Fruit fly (Drosophila melanogaster) whole organism, embryonic: ENCODE results near the gene Bap60.
A peak's percentile ranks its signal among the peaks of the same experiment; 100 is the strongest.

Experiments
- Atf3 ChIP-seq: fragments of 200-800 bp; sonication (Bioruptor generic); optimal IDR thresholded peaks from 3 replicates; lab custom pipeline; 2016; ENCODE audit warnings: missing biosample characterization, missing genetic modification characterization
- Blimp-1 ChIP-seq: fragments of 200-800 bp; sonication (Bioruptor generic); optimal IDR thresholded peaks from 3 replicates; lab custom pipeline; 2018; ENCODE audit warnings: missing biosample characterization, missing genetic modification characterization, mild to moderate bottlenecking, moderate library complexity, missing genetic modification reagents
- CG10274 ChIP-seq: fragments of 200-800 bp; sonication (Bioruptor generic); optimal IDR thresholded peaks from 3 replicates; lab custom pipeline; 2017; ENCODE audit warnings: missing biosample characterization, mild to moderate bottlenecking, missing genetic modification characterization
- CG10366 ChIP-seq: fragments of 200-800 bp; sonication (Bioruptor generic); IDR thresholded peaks from 2 replicates; pipeline ENCODE4 v1.3.6; 2022; ENCODE audit warnings: missing biosample characterization, missing genetic modification characterization
- CG11093 ChIP-seq: fragments of 200-800 bp; sonication (Bioruptor generic); IDR thresholded peaks from 3 replicates; pipeline ENCODE4 v1.3.6; 2022; ENCODE audit warnings: missing biosample characterization, missing genetic modification characterization
- CG11456 ChIP-seq: fragments of 200-800 bp; sonication (Bioruptor generic); IDR thresholded peaks from 3 replicates; pipeline ENCODE4 v1.3.6; 2022; ENCODE audit warnings: missing biosample characterization, missing genetic modification characterization
- CG12071 ChIP-seq: fragments of 200-800 bp; sonication (Bioruptor generic); optimal IDR thresholded peaks from 3 replicates; lab custom pipeline; 2018; ENCODE audit warnings: missing biosample characterization, mild to moderate bottlenecking, missing genetic modification characterization
- CG12104 ChIP-seq: fragments of 200-800 bp; sonication (Bioruptor generic); optimal IDR thresholded peaks from 3 replicates; lab custom pipeline; 2016; ENCODE audit warnings: missing biosample characterization, missing genetic modification characterization
- CG12219 ChIP-seq: fragments of 200-800 bp; sonication (Bioruptor generic); optimal IDR thresholded peaks from 3 replicates; lab custom pipeline; 2018; ENCODE audit warnings: missing biosample characterization, mild to moderate bottlenecking, missing genetic modification characterization
- CG13296 ChIP-seq: fragments of 200-800 bp; sonication (Bioruptor generic); optimal IDR thresholded peaks from 3 replicates; lab custom pipeline; 2018; ENCODE audit warnings: missing biosample characterization, mild to moderate bottlenecking, missing genetic modification characterization
- CG1529 ChIP-seq: fragments of 200-800 bp; sonication (Bioruptor generic); optimal IDR thresholded peaks from 3 replicates; lab custom pipeline; 2018; ENCODE audit warnings: missing biosample characterization, missing genetic modification characterization
- CG1602 ChIP-seq: fragments of 200-800 bp; sonication (Bioruptor generic); optimal IDR thresholded peaks from 3 replicates; lab custom pipeline; 2016; ENCODE audit warnings: missing biosample characterization, missing genetic modification characterization
- CG17328 ChIP-seq: fragments of 200-800 bp; sonication (Bioruptor generic); IDR thresholded peaks from 2 replicates; pipeline ENCODE4 v1.3.6; 2022; ENCODE audit warnings: missing biosample characterization, missing genetic modification characterization
- CG17361 ChIP-seq: fragments of 200-800 bp; sonication (Bioruptor generic); IDR thresholded peaks from 3 replicates; pipeline ENCODE4 v1.3.6; 2022; ENCODE audit warnings: missing biosample characterization, missing genetic modification characterization
- CG30403 ChIP-seq: fragments of 200-800 bp; sonication (Bioruptor generic); optimal IDR thresholded peaks from 3 replicates; lab custom pipeline; 2016; ENCODE audit warnings: missing biosample characterization, missing genetic modification characterization
- CG4282 ChIP-seq: fragments of 200-800 bp; sonication (Bioruptor generic); optimal IDR thresholded peaks from 2 replicates; lab custom pipeline; 2016; ENCODE audit warnings: missing biosample characterization, missing genetic modification characterization
- CG4854 ChIP-seq: fragments of 200-800 bp; sonication (Bioruptor generic); optimal IDR thresholded peaks from 2 replicates; lab custom pipeline; 2016; ENCODE audit warnings: missing biosample characterization, missing genetic modification characterization, inconsistent platforms
- CG7357 ChIP-seq: fragments of 200-800 bp; sonication (Bioruptor generic); IDR thresholded peaks from 3 replicates; pipeline ENCODE4 v1.3.6; 2022; ENCODE audit warnings: missing biosample characterization, missing genetic modification characterization
- CG7839 ChIP-seq: fragments of 200-800 bp; sonication (Bioruptor generic); optimal IDR thresholded peaks from 3 replicates; lab custom pipeline; 2018; ENCODE audit warnings: missing biosample characterization, mild to moderate bottlenecking, missing genetic modification characterization, moderate library complexity
- CG7963 ChIP-seq: fragments of 200-800 bp; sonication (Bioruptor generic); IDR thresholded peaks from 3 replicates; pipeline ENCODE4 v1.3.6; 2022; ENCODE audit warnings: missing biosample characterization, missing genetic modification characterization; ENCODE audit not compliant: partially characterized antibody
- CG8089 ChIP-seq: fragments of 200-800 bp; sonication (Bioruptor generic); optimal IDR thresholded peaks from 3 replicates; lab custom pipeline; 2016; ENCODE audit warnings: missing biosample characterization, missing genetic modification characterization
- CG9609 ChIP-seq: fragments of 200-800 bp; sonication (Bioruptor generic); optimal IDR thresholded peaks from 3 replicates; lab custom pipeline; 2016; ENCODE audit warnings: missing biosample characterization, missing genetic modification characterization
- CG9797 ChIP-seq: fragments of 200-800 bp; sonication (Bioruptor generic); optimal IDR thresholded peaks from 3 replicates; lab custom pipeline; 2018; ENCODE audit warnings: missing biosample characterization, mild to moderate bottlenecking, missing genetic modification characterization
- CHES-1-like ChIP-seq: fragments of 200-800 bp; sonication (Bioruptor generic); optimal IDR thresholded peaks from 2 replicates; lab custom pipeline; 2016; ENCODE audit warnings: missing biosample characterization, missing genetic modification characterization
- Dbx ChIP-seq: fragments of 200-800 bp; sonication (Bioruptor generic); IDR thresholded peaks from 3 replicates; pipeline ENCODE4 v1.3.6; 2022; ENCODE audit warnings: missing biosample characterization, missing genetic modification characterization
- Doc3 ChIP-seq: fragments of 200-800 bp; sonication (Bioruptor generic); IDR thresholded peaks from 3 replicates; pipeline ENCODE4 v1.3.6; 2022; ENCODE audit warnings: missing biosample characterization, missing genetic modification characterization; ENCODE audit not compliant: partially characterized antibody
- E2f1 ChIP-seq: fragments of 200-800 bp; sonication (Bioruptor generic); IDR thresholded peaks from 2 replicates; pipeline ENCODE4 v1.3.6; 2022; ENCODE audit warnings: missing biosample characterization, missing genetic modification characterization
- Ets65A ChIP-seq: fragments of 200-800 bp; sonication (Bioruptor generic); peaks from one replicate; lab custom pipeline; 2016; ENCODE audit warnings: missing biosample characterization, missing genetic modification characterization
- Fer3 ChIP-seq: fragments of 200-800 bp; sonication (Bioruptor generic); optimal IDR thresholded peaks from 2 replicates; lab custom pipeline; 2018; ENCODE audit warnings: missing biosample characterization, mild to moderate bottlenecking, missing genetic modification characterization, moderate library complexity
- HLHmδ ChIP-seq: fragments of 200-800 bp; sonication (Bioruptor generic); optimal IDR thresholded peaks from 2 replicates; lab custom pipeline; 2018; ENCODE audit warnings: missing biosample characterization, mild to moderate bottlenecking, missing genetic modification characterization, moderate library complexity
- HmgD ChIP-seq: fragments of 200-800 bp; sonication (Bioruptor generic); optimal IDR thresholded peaks from 3 replicates; lab custom pipeline; 2016; ENCODE audit warnings: missing biosample characterization, missing genetic modification characterization
- HmgZ ChIP-seq: fragments of 200-800 bp; sonication (Bioruptor generic); optimal IDR thresholded peaks from 2 replicates; lab custom pipeline; 2018; ENCODE audit warnings: missing biosample characterization, mild to moderate bottlenecking, missing genetic modification characterization
- NfI ChIP-seq: fragments of 200-800 bp; sonication (Bioruptor generic); optimal IDR thresholded peaks from 3 replicates; lab custom pipeline; 2018; ENCODE audit warnings: missing biosample characterization, mild to moderate bottlenecking, missing genetic modification characterization, moderate library complexity
- Optix ChIP-seq: fragments of 200-800 bp; sonication (Bioruptor generic); IDR thresholded peaks from 3 replicates; pipeline ENCODE4 v1.3.6; 2022; ENCODE audit warnings: missing biosample characterization, missing genetic modification characterization
- Six4 ChIP-seq: fragments of 200-800 bp; sonication (Bioruptor generic); optimal IDR thresholded peaks from 2 replicates; lab custom pipeline; 2016; ENCODE audit warnings: missing biosample characterization, missing genetic modification characterization
- Sox100B ChIP-seq: fragments of 200-800 bp; sonication (Bioruptor generic); optimal IDR thresholded peaks from 3 replicates; lab custom pipeline; 2018; ENCODE audit warnings: missing biosample characterization, mild to moderate bottlenecking, missing genetic modification characterization
- Stat92E ChIP-seq, 3 experiments: fragments of >200 bp in 2 of 3; fragments of 200-800 bp in 1 of 3; sonication (Bioruptor generic) in 1 of 3; optimal IDR thresholded peaks; 2 replicates each; lab custom pipeline; 2017 to 2019; ENCODE audit warnings: missing biosample characterization in 3 of 3, missing genetic modification characterization in 3 of 3, mild to moderate bottlenecking in 1 of 3, moderate library complexity in 1 of 3
- bbx ChIP-seq: fragments of 200-800 bp; sonication (Bioruptor generic); IDR thresholded peaks from 2 replicates; pipeline ENCODE4 v1.3.6; 2022; ENCODE audit warnings: missing biosample characterization, missing genetic modification characterization; ENCODE audit not compliant: partially characterized antibody
- crol ChIP-seq: fragments of 200-800 bp; sonication (Bioruptor generic); IDR thresholded peaks from 2 replicates; pipeline ENCODE4 v1.3.6; 2022; ENCODE audit warnings: missing biosample characterization, missing genetic modification characterization
- ems ChIP-seq: fragments of 200-800 bp; sonication (Bioruptor generic); optimal IDR thresholded peaks from 3 replicates; lab custom pipeline; 2016; ENCODE audit warnings: missing biosample characterization, missing genetic modification characterization
- grau ChIP-seq: fragments of 200-800 bp; optimal IDR thresholded peaks from 3 replicates; lab custom pipeline; 2019; ENCODE audit warnings: missing biosample characterization, mild to moderate bottlenecking, missing genetic modification characterization, moderate library complexity
- lola ChIP-seq, 3 experiments: fragments of >200 bp in 2 of 3; fragments of 200-800 bp in 1 of 3; sonication (Bioruptor generic) in 1 of 3; optimal IDR thresholded peaks; 2 replicates each; lab custom pipeline; 2017 to 2019; ENCODE audit warnings: missing biosample characterization in 3 of 3, missing genetic modification characterization in 3 of 3, mild to moderate bottlenecking in 1 of 3, moderate library complexity in 1 of 3
- nom ChIP-seq: fragments of 200-800 bp; sonication (Bioruptor generic); optimal IDR thresholded peaks from 2 replicates; lab custom pipeline; 2017; ENCODE audit warnings: missing biosample characterization, missing genetic modification characterization, mild to moderate bottlenecking, moderate library complexity, missing genetic modification reagents
- org-1 ChIP-seq: fragments of 200-800 bp; sonication (Bioruptor generic); optimal IDR thresholded peaks from 2 replicates; lab custom pipeline; 2017; ENCODE audit warnings: missing biosample characterization, missing genetic modification characterization
- stc ChIP-seq: fragments of 200-800 bp; sonication (Bioruptor generic); IDR thresholded peaks from 2 replicates; pipeline ENCODE4 v1.3.6; 2022; ENCODE audit warnings: missing biosample characterization, missing genetic modification characterization
- tna ChIP-seq: fragments of 200-800 bp; sonication (Bioruptor generic); IDR thresholded peaks from 2 replicates; pipeline ENCODE4 v1.3.6; 2022; ENCODE audit warnings: missing biosample characterization, missing genetic modification characterization; ENCODE audit not compliant: partially characterized antibody
- tup ChIP-seq: fragments of 200-800 bp; sonication (Bioruptor generic); optimal IDR thresholded peaks from 2 replicates; lab custom pipeline; 2016; ENCODE audit warnings: missing biosample characterization, mild to moderate bottlenecking, missing genetic modification characterization, moderate library complexity
- tx ChIP-seq: fragments of 200-800 bp; sonication (Bioruptor generic); optimal IDR thresholded peaks from 2 replicates; lab custom pipeline; 2016; ENCODE audit warnings: missing biosample characterization, missing genetic modification characterization
- zfh1 ChIP-seq: fragments of 200-800 bp; sonication (Bioruptor generic); IDR thresholded peaks from 3 replicates; pipeline ENCODE4 v1.3.6; 2022; ENCODE audit warnings: missing biosample characterization, missing genetic modification characterization

Gene Bap60

DNA sequence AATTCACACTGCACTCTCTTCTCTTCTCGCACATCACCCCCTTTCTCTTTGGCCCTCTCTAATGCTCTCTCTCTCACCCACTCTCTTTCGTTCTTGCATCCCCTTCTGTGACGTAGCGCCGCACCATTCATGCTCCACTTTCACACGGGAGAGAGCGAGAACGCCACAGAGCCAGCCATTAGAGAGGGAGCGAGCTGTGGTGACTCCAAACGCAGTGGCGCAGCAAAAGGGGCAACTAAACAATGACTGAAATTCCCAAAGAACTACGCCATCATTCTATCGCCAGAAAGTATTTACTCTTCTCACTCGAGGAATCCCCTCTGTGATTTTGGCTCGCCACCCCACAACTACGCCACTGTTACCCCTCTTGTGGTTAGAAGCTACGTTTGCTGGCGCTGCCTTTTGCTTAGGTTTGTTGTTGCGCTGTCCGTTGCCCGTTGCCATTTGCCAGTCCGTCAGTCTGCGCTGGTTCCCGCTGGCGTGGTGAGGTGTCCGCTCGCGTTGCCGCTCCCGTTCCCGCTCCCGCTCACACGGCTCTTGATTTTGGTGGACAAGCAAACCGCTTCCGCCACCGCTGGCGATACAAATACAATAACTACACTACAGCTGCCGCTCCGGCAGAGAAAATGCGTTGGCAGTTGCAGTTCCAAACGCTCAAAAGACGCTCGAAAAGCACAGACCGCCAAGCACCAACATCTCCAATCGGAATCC, 28.1 kb downstream of the Bap60 start (continued):
- TF ChIP-seq Stat92E (GFP tag; optimal IDR thresholded peaks at IDR 0.05; lab: Kevin White, UChicago) (peak in 1 of 3 experiments; percentile 89), stc (GFP tag; lab: Robert Waterston, UW) (peak; percentile 99), Optix (GFP tag; lab: Robert Waterston, UW) (peak; percentile 99), CG10274 (peak; percentile 96), CG11093 (peak; percentile 99), lola (GFP tag; optimal IDR thresholded peaks at IDR 0.05; lab: Kevin White, UChicago) (peak in 1 of 3 experiments; percentile 93), NfI (GFP tag; lab: Kevin White, UChicago) (peak; percentile 99), CG12071 (GFP tag; lab: Kevin White, UChicago) (peak; percentile 99), grau (peak; percentile 98), CG7963 (no peak), ems (GFP tag; lab: Kevin White, UChicago) (peak; percentile 99), CG1602 (GFP tag; lab: Kevin White, UChicago) (peak; percentile 98), HmgZ (tag; lab: Kevin White, UChicago) (peak; percentile 99), bbx (peak; percentile 47; the same call in 1 of the 2 replicates), org-1 (peak; percentile 99), tna (GFP tag; lab: Robert Waterston, UW) (peak; percentile 37; the same call in 1 of the 2 replicates), Atf3 (peak; percentile 99), zfh1 (GFP tag; lab: Robert Waterston, UW) (peak; percentile 100), crol (GFP tag; lab: Robert Waterston, UW) (peak; percentile 91), CG4282 (GFP tag; lab: Kevin White, UChicago) (peak; percentile 98), CG10366 (GFP tag; lab: Robert Waterston, UW) (peak; percentile 99), Sox100B (GFP tag; lab: Kevin White, UChicago) (peak; percentile 94), Ets65A (peak; percentile 100), nom (GFP tag; lab: Kevin White, UChicago) (peak; percentile 73), HLHmδ (peak; percentile 58), CG11456 (GFP tag; lab: Robert Waterston, UW) (peak; percentile 100), Fer3 (tag; lab: Kevin White, UChicago) (peak; percentile 98), CG4854 (peak; percentile 96), CG7357 (GFP tag; lab: Robert Waterston, UW) (peak; percentile 95), CG8089 (GFP tag; lab: Kevin White, UChicago) (peak; percentile 98), CG12104 (peak; percentile 97), CG9609 (GFP tag; lab: Kevin White, UChicago) (peak; percentile 99), HmgD (GFP tag; lab: Kevin White, UChicago) (peak; percentile 99), E2f1 (peak; percentile 99), tx (GFP tag; lab: Kevin White, UChicago) (peak; percentile 99), CHES-1-like (peak; percentile 99), CG17361 (GFP tag; lab: Robert Waterston, UW) (peak; percentile 89), Doc3 (GFP tag; lab: Robert Waterston, UW) (no peak), tup (GFP tag; lab: Kevin White, UChicago) (peak; percentile 98), CG30403 (peak; percentile 99), Blimp-1 (peak; percentile 96), Dbx (GFP tag; lab: Robert Waterston, UW) (peak; percentile 99), Six4 (GFP tag; lab: Kevin White, UChicago) (peak; percentile 99), CG9797 (GFP tag; lab: Kevin White, UChicago) (peak; percentile 70), CG12219 (GFP tag; lab: Kevin White, UChicago) (peak; percentile 99), CG17328 (GFP tag; lab: Robert Waterston, UW) (peak; percentile 99), CG1529 (GFP tag; lab: Kevin White, UChicago) (peak; percentile 97), CG7839 (tag; lab: Kevin White, UChicago) (peak; percentile 99), CG13296 (peak; percentile 99)
